Worm (Caenorhabditis elegans) whole organism, young adult: ENCODE data around the gene M03C11.3.

Experiments
- C06A6.2 ChIP-seq: fragments of 200-800 bp; sonication (Bioruptor generic); conservative IDR thresholded peaks from 2 replicates; pipeline ENCODE4 v1.3.6; 2022; ENCODE audit warnings: missing genetic modification characterization, missing compliant biosample characterization
- C17E4.6 ChIP-seq: fragments of 200-800 bp; sonication (Bioruptor generic); IDR thresholded peaks from 2 replicates; pipeline ENCODE4 v1.3.6; 2022; ENCODE audit warnings: missing genetic modification reagents, missing genetic modification characterization, missing compliant biosample characterization
- F10E7.11 ChIP-seq: sonication (generic microtip); optimal IDR thresholded peaks from 2 replicates; lab custom pipeline; 2017; ENCODE audit warnings: mild to moderate bottlenecking, missing genetic modification characterization, moderate library complexity, missing compliant biosample characterization
- F23B12.7 ChIP-seq: sonication (generic microtip); optimal IDR thresholded peaks from 2 replicates; lab custom pipeline; 2017; ENCODE audit warnings: missing genetic modification characterization, mild to moderate bottlenecking, missing compliant biosample characterization, antibody characterized with exemption, moderate library complexity; ENCODE audit not compliant: insufficient read depth
- F49E8.2 ChIP-seq: sonication (generic microtip); optimal IDR thresholded peaks from 3 replicates; lab custom pipeline; 2017; ENCODE audit warnings: missing genetic modification characterization, mild to moderate bottlenecking, missing compliant biosample characterization, antibody characterized with exemption, moderate library complexity; ENCODE audit not compliant: insufficient read depth
- Y53F4B.3 ChIP-seq: fragments of 200-800 bp; sonication (Bioruptor generic); IDR thresholded peaks from 2 replicates; pipeline ENCODE4 v1.3.6; 2022; ENCODE audit warnings: missing genetic modification reagents, missing genetic modification characterization, missing compliant biosample characterization
- Y67H2A.10 ChIP-seq: fragments of 200-800 bp; sonication (Bioruptor generic); conservative IDR thresholded peaks from 2 replicates; pipeline ENCODE4 v1.3.6; 2022; ENCODE audit warnings: missing genetic modification reagents, missing genetic modification characterization, missing compliant biosample characterization
- aptf-2 ChIP-seq: fragments of 200-800 bp; sonication (Bioruptor generic); conservative IDR thresholded peaks from 2 replicates; pipeline ENCODE4 v1.3.6; 2022; ENCODE audit warnings: missing genetic modification reagents, missing genetic modification characterization, missing compliant biosample characterization
- attf-6 ChIP-seq: fragments of 200-800 bp; sonication (Bioruptor generic); IDR thresholded peaks from 2 replicates; pipeline ENCODE4 v1.3.6; 2022; ENCODE audit warnings: missing genetic modification reagents, missing genetic modification characterization, missing compliant biosample characterization
- bed-1 ChIP-seq: fragments of 200-800 bp; sonication (Bioruptor generic); IDR thresholded peaks from 2 replicates; pipeline ENCODE4 v1.3.6; 2022; ENCODE audit warnings: missing genetic modification reagents, missing genetic modification characterization, missing compliant biosample characterization
- cebp-1 ChIP-seq, 2 experiments: fragments of 200-800 bp in 1 of 2; sonication (Bioruptor generic) in 1 of 2; sonication (generic microtip) in 1 of 2; IDR thresholded peaks in 1 of 2; optimal IDR thresholded peaks in 1 of 2; 2 replicates each; pipeline versions ENCODE4 v1.3.6 to Lab custom; 2017 to 2022; ENCODE audit warnings: missing compliant biosample characterization in 2 of 2, missing genetic modification characterization in 2 of 2, mild to moderate bottlenecking in 1 of 2, missing genetic modification reagents in 1 of 2, moderate library complexity in 1 of 2
- ceh-58 ChIP-seq: fragments of 200-800 bp; sonication (Bioruptor generic); IDR thresholded peaks from 2 replicates; pipeline ENCODE4 v1.3.6; 2022; ENCODE audit warnings: missing genetic modification characterization, missing compliant biosample characterization
- ceh-91 ChIP-seq: fragments of 200-800 bp; sonication (Bioruptor generic); IDR thresholded peaks from 2 replicates; pipeline ENCODE4 v1.3.6; 2022; ENCODE audit warnings: missing genetic modification reagents, missing genetic modification characterization, missing compliant biosample characterization
- die-1 ChIP-seq: sonication (generic microtip); optimal IDR thresholded peaks from 2 replicates; lab custom pipeline; 2016; ENCODE audit warnings: missing genotype, mild to moderate bottlenecking, missing genetic modification characterization, missing compliant biosample characterization
- efl-1 ChIP-seq: fragments of 150-350 bp; optimal IDR thresholded peaks from 2 replicates; lab custom pipeline; 2014; ENCODE audit warnings: missing biosample characterization, missing genetic modification reagents, missing genetic modification characterization
- egl-18 ChIP-seq: fragments of 200-800 bp; sonication (Bioruptor generic); IDR thresholded peaks from 2 replicates; pipeline ENCODE4 v1.3.6; 2022; ENCODE audit warnings: missing genetic modification reagents, missing genetic modification characterization, missing compliant biosample characterization
- ets-4 ChIP-seq: fragments of 200-800 bp; sonication (Bioruptor generic); optimal IDR thresholded peaks from 2 replicates; lab custom pipeline; 2018; ENCODE audit warnings: mild to moderate bottlenecking, missing genetic modification characterization, missing compliant biosample characterization
- fkh-3 ChIP-seq: sonication (generic microtip); optimal IDR thresholded peaks from 2 replicates; lab custom pipeline; 2016; ENCODE audit warnings: mild to moderate bottlenecking, missing genetic modification characterization, missing compliant biosample characterization
- him-1 ChIP-seq: sonication (generic microtip); optimal IDR thresholded peaks from 2 replicates; lab custom pipeline; 2016; ENCODE audit warnings: missing genotype, missing genetic modification reagents, missing genetic modification characterization, missing compliant biosample characterization
- hlh-12 ChIP-seq: sonication (generic microtip); optimal IDR thresholded peaks from 2 replicates; lab custom pipeline; 2016; ENCODE audit warnings: missing genetic modification characterization, missing compliant biosample characterization
- hmg-1.2 ChIP-seq: fragments of 200-800 bp; sonication (Bioruptor generic); IDR thresholded peaks from 2 replicates; pipeline ENCODE4 v1.3.6; 2022; ENCODE audit warnings: missing genetic modification reagents, missing genetic modification characterization, missing compliant biosample characterization
- hmg-20 ChIP-seq: fragments of 200-800 bp; sonication (Bioruptor generic); IDR thresholded peaks from 2 replicates; pipeline ENCODE4 v1.3.6; 2022; ENCODE audit warnings: missing genetic modification reagents, missing genetic modification characterization, missing compliant biosample characterization
- hsf-1 ChIP-seq: fragments of 200-800 bp; sonication (Bioruptor generic); IDR thresholded peaks from 2 replicates; pipeline ENCODE4 v1.3.6; 2022; ENCODE audit warnings: missing genetic modification reagents, missing genetic modification characterization, missing compliant biosample characterization
- lin-54 ChIP-seq: fragments of 200-800 bp; sonication (Bioruptor generic); optimal IDR thresholded peaks from 2 replicates; lab custom pipeline; 2018; ENCODE audit warnings: mild to moderate bottlenecking, missing genetic modification characterization, missing compliant biosample characterization
- lsy-27 ChIP-seq: sonication (generic microtip); optimal IDR thresholded peaks from 2 replicates; lab custom pipeline; 2017; ENCODE audit warnings: missing genetic modification characterization, mild to moderate bottlenecking, missing compliant biosample characterization, antibody characterized with exemption, missing genotype, borderline replicate concordance; ENCODE audit not compliant: insufficient read depth
- madf-8 ChIP-seq: fragments of 200-800 bp; sonication (Bioruptor generic); conservative IDR thresholded peaks from 2 replicates; pipeline ENCODE4 v1.3.6; 2022; ENCODE audit warnings: missing genetic modification reagents, missing genetic modification characterization, missing compliant biosample characterization
- pha-4 ChIP-seq: fragments of 150-350 bp; sonication (generic microtip); optimal IDR thresholded peaks from 2 replicates; lab custom pipeline; 2014; ENCODE audit warnings: missing biosample characterization, missing genetic modification reagents, missing genetic modification characterization
- rcor-1 ChIP-seq: fragments of 200-800 bp; sonication (Bioruptor generic); IDR thresholded peaks from 2 replicates; pipeline ENCODE4 v1.3.6; 2022; ENCODE audit warnings: missing genetic modification reagents, missing genetic modification characterization, missing compliant biosample characterization
- rec-8 ChIP-seq, 2 experiments: sonication (generic microtip); optimal IDR thresholded peaks; 2 replicates each; lab custom pipeline; 2016; ENCODE audit warnings: mild to moderate bottlenecking in 2 of 2, missing genetic modification characterization in 2 of 2, missing genetic modification reagents in 2 of 2, missing genotype in 2 of 2, missing biosample characterization in 1 of 2, missing compliant biosample characterization in 1 of 2, moderate library complexity in 1 of 2
- repo-1 ChIP-seq: sonication (generic microtip); optimal IDR thresholded peaks from 2 replicates; lab custom pipeline; 2017; ENCODE audit warnings: mild to moderate bottlenecking, missing genetic modification characterization, missing compliant biosample characterization
- sea-2 ChIP-seq: fragments of 200-800 bp; sonication (Bioruptor generic); IDR thresholded peaks from 2 replicates; pipeline ENCODE4 v1.3.6; 2022; ENCODE audit warnings: missing genetic modification characterization, missing compliant biosample characterization
- snpc-1.3 ChIP-seq: sonication (generic microtip); optimal IDR thresholded peaks from 2 replicates; lab custom pipeline; 2017; ENCODE audit warnings: missing genetic modification characterization, mild to moderate bottlenecking, missing compliant biosample characterization, antibody characterized with exemption, moderate library complexity, missing genotype, missing genetic modification reagents; ENCODE audit not compliant: insufficient read depth
- snpc-4 ChIP-seq, 5 experiments: fragments of 150-350 bp in 1 of 5; sonication (generic microtip) in 4 of 5; optimal IDR thresholded peaks; 2 replicates each; lab custom pipeline; 2014 to 2018; ENCODE audit warnings: missing genetic modification characterization in 5 of 5, missing biosample characterization in 3 of 5, antibody characterized with exemption in 2 of 5, mild to moderate bottlenecking in 2 of 5, missing compliant biosample characterization in 2 of 5, missing genotype in 2 of 5, moderate library complexity in 2 of 5, missing genetic modification reagents in 1 of 5
- sptf-2 ChIP-seq: fragments of 200-800 bp; sonication (Bioruptor generic); optimal IDR thresholded peaks from 2 replicates; lab custom pipeline; 2018; ENCODE audit warnings: mild to moderate bottlenecking, missing genetic modification characterization, missing compliant biosample characterization
- tbp1 ChIP-seq: fragments of 200-800 bp; sonication (Bioruptor generic); optimal IDR thresholded peaks from 2 replicates; lab custom pipeline; 2018; ENCODE audit warnings: mild to moderate bottlenecking, missing genetic modification characterization, missing compliant biosample characterization
- tbx-9 ChIP-seq: sonication (generic microtip); optimal IDR thresholded peaks from 2 replicates; lab custom pipeline; 2016; ENCODE audit warnings: borderline replicate concordance, missing genetic modification characterization, inconsistent platforms, missing compliant biosample characterization
- tlf-1 ChIP-seq: fragments of 200-800 bp; sonication (Bioruptor generic); optimal IDR thresholded peaks from 2 replicates; lab custom pipeline; 2018; ENCODE audit warnings: mild to moderate bottlenecking, missing genetic modification characterization, missing compliant biosample characterization
- unc-130 ChIP-seq: sonication (generic microtip); optimal IDR thresholded peaks from 2 replicates; lab custom pipeline; 2016; ENCODE audit warnings: missing genetic modification reagents, missing genetic modification characterization, missing compliant biosample characterization
- ztf-18 ChIP-seq: sonication (generic microtip); optimal IDR thresholded peaks from 2 replicates; lab custom pipeline; 2016; ENCODE audit warnings: missing genotype, mild to moderate bottlenecking, missing genetic modification characterization, missing compliant biosample characterization
- ztf-22 ChIP-seq: fragments of 200-800 bp; sonication (Bioruptor generic); optimal IDR thresholded peaks from 2 replicates; lab custom pipeline; 2018; ENCODE audit warnings: mild to moderate bottlenecking, missing genetic modification characterization, moderate library complexity, missing compliant biosample characterization
- ztf-25 ChIP-seq: fragments of 200-800 bp; sonication (Bioruptor generic); IDR thresholded peaks from 2 replicates; pipeline ENCODE4 v1.3.6; 2022; ENCODE audit warnings: missing genetic modification reagents, missing genetic modification characterization, missing compliant biosample characterization
- ztf-28 ChIP-seq: fragments of 200-800 bp; sonication (Bioruptor generic); IDR thresholded peaks from 2 replicates; pipeline ENCODE4 v1.3.6; 2022; ENCODE audit warnings: missing genetic modification reagents, missing genetic modification characterization, missing compliant biosample characterization

Gene M03C11.3

ce11 chrIII:10379632-10380031 is 25.2 kb upstream of the M03C11.3 start:
- peak; percentile 80 for TF ChIP-seq hmg-1.2 (GFP tag; lab: Robert Waterston, UW)
- TF ChIP-seq hmg-20 (GFP tag; lab: Robert Waterston, UW), result no peak
- TF ChIP-seq ceh-91 (GFP tag; lab: Robert Waterston, UW), result no peak
- no peak for TF ChIP-seq attf-6 (GFP tag; lab: Robert Waterston, UW)
- TF ChIP-seq lsy-27 (tag; lab: Kevin White, UChicago), result no peak
- TF ChIP-seq Y53F4B.3 (GFP tag; lab: Robert Waterston, UW), result no peak
- TF ChIP-seq tlf-1 (GFP tag; lab: Kevin White, UChicago), result no peak
- TF ChIP-seq cebp-1 (GFP tag; IDR thresholded peaks at IDR 0.05; lab: Robert Waterston, UW), result no peak
- peak; percentile 29 for TF ChIP-seq cebp-1 (tag; optimal IDR thresholded peaks at IDR 0.05; lab: Kevin White, UChicago)
- no peak for TF ChIP-seq Y67H2A.10 (GFP tag; lab: Robert Waterston, UW)
- TF ChIP-seq F10E7.11 (tag; lab: Kevin White, UChicago), result no peak

ce11 chrIII:10380640-10381039 is 24.2 kb upstream of the M03C11.3 start:
- TF ChIP-seq repo-1 (tag; lab: Kevin White, UChicago) (no peak), hmg-1.2 (GFP tag; lab: Robert Waterston, UW) (peak; percentile 58; the same call in 1 of the 2 replicates), snpc-1.3 (tag; lab: Kevin White, UChicago) (no peak)

- TF ChIP-seq ztf-18 (tag; lab: Kevin White, UChicago) (no peak), ztf-22 (GFP tag; lab: Kevin White, UChicago) (no peak), rcor-1 (GFP tag; lab: Robert Waterston, UW) (no peak), F49E8.2 (tag; lab: Kevin White, UChicago) (no peak), tbx-9 (tag; lab: Kevin White, UChicago) (no peak), sea-2 (GFP tag; lab: Robert Waterston, UW) (no peak), madf-8 (no peak), egl-18 (no peak), hlh-12 (no peak), lin-54 (GFP tag; lab: Kevin White, UChicago) (no peak), hmg-20 (GFP tag; lab: Robert Waterston, UW) (no peak), aptf-2 (GFP tag; lab: Robert Waterston, UW) (no peak), bed-1 (GFP tag; lab: Robert Waterston, UW) (no peak), ceh-58 (GFP tag; lab: Robert Waterston, UW) (no peak), fkh-3 (tag; lab: Kevin White, UChicago) (no peak), efl-1 (GFP tag; lab: Kevin White, UChicago) (no peak), die-1 (no peak), F23B12.7 (tag; lab: Kevin White, UChicago) (no peak), sptf-2 (GFP tag; lab: Kevin White, UChicago) (no peak)
These were observed 23.4 kb upstream of the M03C11.3 start, which contains the start of gene C38H2.2 for ce11 chrIII:10381473-10381872. C38H2.2 (plus strand) TSS chrIII:10381773.

ce11 chrIII:10383804-10384203 is 21.1 kb upstream of the M03C11.3 start:
- no peak for TF ChIP-seq him-1
- TF ChIP-seq C17E4.6 (GFP tag; lab: Robert Waterston, UW), result no peak
- TF ChIP-seq hsf-1, result no peak
- no peak for TF ChIP-seq rec-8 (tag; optimal IDR thresholded peaks at IDR 0.05; lab: Kevin White, UChicago)
- TF ChIP-seq C06A6.2, result no peak
- TF ChIP-seq ztf-25 (GFP tag; lab: Robert Waterston, UW), result no peak
- no peak for TF ChIP-seq ztf-28 (GFP tag; lab: Robert Waterston, UW)
- no peak for TF ChIP-seq ets-4 (GFP tag; lab: Kevin White, UChicago)
- no peak for TF ChIP-seq tbp1 (GFP tag; lab: Kevin White, UChicago)
- TF ChIP-seq snpc-4 (GFP tag; optimal IDR thresholded peaks at IDR 0.05; lab: Kevin White, UChicago), result no peak
- no peak for TF ChIP-seq snpc-4 (tag; optimal IDR thresholded peaks at IDR 0.05; lab: Kevin White, UChicago)
- TF ChIP-seq repo-1 (tag; lab: Kevin White, UChicago), result no peak
- TF ChIP-seq ztf-18 (tag; lab: Kevin White, UChicago), result no peak
- no peak for TF ChIP-seq attf-6 (GFP tag; lab: Robert Waterston, UW)
- TF ChIP-seq unc-130 (GFP tag; lab: Kevin White, UChicago), result no peak
- no peak for TF ChIP-seq pha-4
- no peak for TF ChIP-seq madf-8
